Worm (Caenorhabditis elegans) whole organism, L3 larva: Measurements from ENCODE around the gene str-161.

Source experiments
- R02D3.7 ChIP-seq: fragments of 150-350 bp; optimal IDR thresholded peaks from 2 replicates; lab custom pipeline; 2014; ENCODE audit warnings: missing biosample characterization, missing genetic modification characterization
- ama-1 ChIP-seq: fragments of 150-350 bp; optimal IDR thresholded peaks from 2 replicates; lab custom pipeline; 2018
- daf-12 ChIP-seq: fragments of 150-350 bp; optimal IDR thresholded peaks from 2 replicates; lab custom pipeline; 2014; ENCODE audit warnings: missing biosample characterization, missing genetic modification reagents, missing genetic modification characterization
- egl-5 ChIP-seq: fragments of 150-350 bp; optimal IDR thresholded peaks from 2 replicates; lab custom pipeline; 2017; ENCODE audit warnings: missing biosample characterization, missing genetic modification reagents, missing genetic modification characterization, inconsistent platforms
- elt-2 ChIP-seq: sonication (generic microtip); optimal IDR thresholded peaks from 2 replicates; lab custom pipeline; 2016; ENCODE audit warnings: missing genetic modification reagents, mild to moderate bottlenecking, missing genetic modification characterization, missing compliant biosample characterization
- mdl-1 ChIP-seq: fragments of 150-350 bp; optimal IDR thresholded peaks from 2 replicates; lab custom pipeline; 2014; ENCODE audit warnings: missing biosample characterization, missing genetic modification characterization
- nhr-28 ChIP-seq: fragments of 150-350 bp; optimal IDR thresholded peaks from 2 replicates; lab custom pipeline; 2014; ENCODE audit warnings: missing biosample characterization, missing genetic modification characterization
- nhr-76 ChIP-seq: fragments of 150-350 bp; sonication (generic microtip); optimal IDR thresholded peaks from 5 replicates; lab custom pipeline; 2014; ENCODE audit warnings: missing biosample characterization, missing genetic modification characterization
- nhr-77 ChIP-seq: fragments of 150-350 bp; optimal IDR thresholded peaks from 2 replicates; lab custom pipeline; 2014; ENCODE audit warnings: missing biosample characterization, missing genetic modification characterization
- pha-4 ChIP-seq: fragments of 150-350 bp; optimal IDR thresholded peaks from 2 replicates; lab custom pipeline; 2014; ENCODE audit warnings: missing biosample characterization, missing genetic modification reagents, missing genetic modification characterization
- sea-2 ChIP-seq: fragments of 150-350 bp; sonication (generic microtip); optimal IDR thresholded peaks from 4 replicates; lab custom pipeline; 2014; ENCODE audit warnings: missing biosample characterization, missing genetic modification reagents, missing genetic modification characterization
- zag-1 ChIP-seq: fragments of 150-350 bp; optimal IDR thresholded peaks from 2 replicates; lab custom pipeline; 2014; ENCODE audit warnings: missing biosample characterization, missing genetic modification characterization
- ztf-11 ChIP-seq: fragments of 150-350 bp; optimal IDR thresholded peaks from 2 replicates; lab custom pipeline; 2014; ENCODE audit warnings: missing biosample characterization, missing genetic modification characterization

DNA sequence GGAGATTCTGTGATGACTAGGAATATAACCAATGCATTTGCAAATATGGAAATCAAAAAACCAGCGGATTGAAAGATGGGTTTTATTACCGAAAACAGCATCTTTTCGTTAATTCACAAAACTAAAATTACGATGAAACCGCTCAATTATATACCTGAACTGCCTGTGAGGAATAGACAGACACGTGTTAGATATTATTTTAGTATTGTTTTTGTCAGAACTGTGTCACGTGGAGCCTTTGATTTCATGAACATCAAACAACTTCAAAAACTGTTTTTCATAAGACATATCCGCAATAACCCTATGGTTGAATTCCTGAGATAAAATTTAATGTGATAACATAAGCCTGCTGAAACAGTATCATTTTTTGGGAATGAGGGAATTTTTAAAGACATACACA lies at the start of gene str-161:
- TF ChIP-seq zag-1 (tag; lab: Kevin White, UChicago) = no peak
- no peak for TF ChIP-seq nhr-28
- no peak for TF ChIP-seq egl-5 (tag; lab: Kevin White, UChicago)
- TF ChIP-seq R02D3.7 (tag; lab: Kevin White, UChicago) = no peak
- TF ChIP-seq daf-12 (tag; lab: Kevin White, UChicago) = no peak
- TF ChIP-seq ztf-11 (tag; lab: Kevin White, UChicago) = no peak
- TF ChIP-seq nhr-76 (tag; lab: Kevin White, UChicago) = no peak
- no peak for TF ChIP-seq elt-2
- TF ChIP-seq sea-2 (GFP tag; lab: Kevin White, UChicago) = no peak
- no peak for TF ChIP-seq mdl-1 (tag; lab: Kevin White, UChicago)
- no peak for TF ChIP-seq nhr-77 (tag; lab: Kevin White, UChicago)
- TF ChIP-seq ama-1 (lab: Kevin White, UChicago) = no peak
- TF ChIP-seq pha-4 (tag; lab: Kevin White, UChicago) = no peak
